Fruit fly (Drosophila melanogaster) whole organism, embryonic: ENCODE results near the gene CG14535.
A peak's percentile ranks its signal among the peaks of the same experiment; 100 is the strongest.

Experiments
- Ada2b ChIP-seq: fragments of 200-800 bp; sonication (Bioruptor generic); IDR thresholded peaks from 2 replicates; pipeline ENCODE4 v1.3.6; 2022; ENCODE audit warnings: missing biosample characterization, missing genetic modification characterization
- C15 ChIP-seq: fragments of 200-800 bp; sonication (Bioruptor generic); IDR thresholded peaks from 3 replicates; pipeline ENCODE4 v1.3.6; 2022; ENCODE audit warnings: missing biosample characterization, missing genetic modification characterization
- CG10267 ChIP-seq: fragments of 200-800 bp; sonication (Bioruptor generic); optimal IDR thresholded peaks from 2 replicates; lab custom pipeline; 2018; ENCODE audit warnings: missing biosample characterization, mild to moderate bottlenecking, missing genetic modification characterization, moderate library complexity
- CG11247 ChIP-seq: fragments of 200-800 bp; sonication (Bioruptor generic); IDR thresholded peaks from 2 replicates; pipeline ENCODE4 v1.3.6; 2022; ENCODE audit warnings: missing biosample characterization, missing genetic modification characterization
- CG11696 ChIP-seq: fragments of 200-800 bp; sonication (Bioruptor generic); IDR thresholded peaks from 2 replicates; pipeline ENCODE4 v1.3.6; 2022; ENCODE audit warnings: missing biosample characterization, missing genetic modification characterization
- CG12219 ChIP-seq: fragments of 200-800 bp; sonication (Bioruptor generic); optimal IDR thresholded peaks from 3 replicates; lab custom pipeline; 2018; ENCODE audit warnings: missing biosample characterization, mild to moderate bottlenecking, missing genetic modification characterization
- CG14441 ChIP-seq: fragments of 200-800 bp; sonication (Bioruptor generic); IDR thresholded peaks from 2 replicates; pipeline ENCODE4 v1.3.6; 2022; ENCODE audit warnings: missing biosample characterization, missing genetic modification characterization
- CG1647 ChIP-seq: fragments of 200-800 bp; sonication (Bioruptor generic); optimal IDR thresholded peaks from 3 replicates; lab custom pipeline; 2016; ENCODE audit warnings: missing biosample characterization, missing genetic modification characterization
- CG16813 ChIP-seq: fragments of 200-800 bp; sonication (Bioruptor generic); IDR thresholded peaks from 3 replicates; pipeline ENCODE4 v1.3.6; 2022; ENCODE audit warnings: missing biosample characterization, missing genetic modification characterization; ENCODE audit not compliant: partially characterized antibody
- CG17802 ChIP-seq: fragments of 200-800 bp; sonication (Bioruptor generic); optimal IDR thresholded peaks from 2 replicates; lab custom pipeline; 2018; ENCODE audit warnings: missing biosample characterization, mild to moderate bottlenecking, missing genetic modification characterization, moderate library complexity
- CG1792 ChIP-seq: fragments of 200-800 bp; sonication (Bioruptor generic); optimal IDR thresholded peaks from 2 replicates; lab custom pipeline; 2016; ENCODE audit warnings: missing biosample characterization, missing genetic modification characterization
- CG2116 ChIP-seq: fragments of 200-800 bp; sonication (Bioruptor generic); optimal IDR thresholded peaks from 3 replicates; lab custom pipeline; 2018; ENCODE audit warnings: missing biosample characterization, mild to moderate bottlenecking, missing genetic modification characterization
- CG2712 ChIP-seq: fragments of 200-800 bp; optimal IDR thresholded peaks from 3 replicates; lab custom pipeline; 2019; ENCODE audit warnings: missing biosample characterization, mild to moderate bottlenecking, missing genetic modification characterization, moderate library complexity
- CG30431 ChIP-seq: fragments of 200-800 bp; sonication (Bioruptor generic); optimal IDR thresholded peaks from 2 replicates; lab custom pipeline; 2017; ENCODE audit warnings: missing biosample characterization, missing genetic modification characterization
- CG34224 ChIP-seq: fragments of 200-800 bp; sonication (Bioruptor generic); IDR thresholded peaks from 3 replicates; pipeline ENCODE4 v1.3.6; 2022; ENCODE audit warnings: missing biosample characterization, missing genetic modification characterization; ENCODE audit not compliant: partially characterized antibody
- CG42726 ChIP-seq: fragments of 200-800 bp; sonication (Bioruptor generic); IDR thresholded peaks from 2 replicates; pipeline ENCODE4 v1.3.6; 2022; ENCODE audit warnings: missing biosample characterization, missing genetic modification characterization; ENCODE audit not compliant: partially characterized antibody
- CG8089 ChIP-seq: fragments of 200-800 bp; sonication (Bioruptor generic); optimal IDR thresholded peaks from 3 replicates; lab custom pipeline; 2016; ENCODE audit warnings: missing biosample characterization, missing genetic modification characterization
- CG8290 ChIP-seq, 3 experiments: fragments of 200-800 bp; sonication (Bioruptor generic); optimal IDR thresholded peaks; 2 replicates each; lab custom pipeline; 2016 to 2019; ENCODE audit warnings: missing biosample characterization in 3 of 3, missing genetic modification characterization in 3 of 3, mild to moderate bottlenecking in 2 of 3, moderate library complexity in 1 of 3
- CG8359 ChIP-seq: fragments of 200-800 bp; sonication (Bioruptor generic); optimal IDR thresholded peaks from 2 replicates; lab custom pipeline; 2017; ENCODE audit warnings: missing biosample characterization, mild to moderate bottlenecking, missing genetic modification characterization, borderline replicate concordance
- Eip74EF ChIP-seq, 2 experiments: fragments of 200-800 bp in 1 of 2; fragments of >200 bp in 1 of 2; sonication (Bioruptor generic) in 1 of 2; optimal IDR thresholded peaks; 2 replicates each; lab custom pipeline; 2017 to 2019; ENCODE audit warnings: missing biosample characterization in 2 of 2, missing genetic modification characterization in 2 of 2, mild to moderate bottlenecking in 1 of 2, moderate library complexity in 1 of 2
- Fer2 ChIP-seq: fragments of 200-800 bp; sonication (Bioruptor generic); optimal IDR thresholded peaks from 2 replicates; lab custom pipeline; 2018; ENCODE audit warnings: missing biosample characterization, mild to moderate bottlenecking, missing genetic modification characterization, moderate library complexity
- H15 ChIP-seq: fragments of 200-800 bp; sonication (Bioruptor generic); IDR thresholded peaks from 3 replicates; pipeline ENCODE4 v1.3.6; 2022; ENCODE audit warnings: missing biosample characterization, missing genetic modification characterization
- HLH3B ChIP-seq: fragments of 200-800 bp; sonication (Bioruptor generic); IDR thresholded peaks from 2 replicates; pipeline ENCODE4 v1.3.6; 2022; ENCODE audit warnings: missing biosample characterization, missing genetic modification characterization
- Hmx ChIP-seq: fragments of 200-800 bp; sonication (Bioruptor generic); optimal IDR thresholded peaks from 2 replicates; lab custom pipeline; 2016; ENCODE audit warnings: missing biosample characterization, missing genetic modification characterization
- Hr78 ChIP-seq, 2 experiments: fragments of 200-800 bp in 1 of 2; fragments of >200 bp in 1 of 2; sonication (Bioruptor generic) in 1 of 2; optimal IDR thresholded peaks; 2 replicates each; lab custom pipeline; 2017 to 2019; ENCODE audit warnings: missing biosample characterization in 2 of 2, missing genetic modification characterization in 2 of 2, mild to moderate bottlenecking in 1 of 2, moderate library complexity in 1 of 2
- Hsf ChIP-seq: fragments of 200-800 bp; sonication (Bioruptor generic); optimal IDR thresholded peaks from 3 replicates; lab custom pipeline; 2016; ENCODE audit warnings: missing biosample characterization, missing genetic modification characterization
- Myb ChIP-seq: fragments of 200-800 bp; sonication (Bioruptor generic); optimal IDR thresholded peaks from 2 replicates; lab custom pipeline; 2016; ENCODE audit warnings: missing biosample characterization, missing genetic modification characterization
- Nf-YA ChIP-seq: fragments of 200-800 bp; sonication (Bioruptor generic); IDR thresholded peaks from 2 replicates; pipeline ENCODE4 v1.3.6; 2022; ENCODE audit warnings: missing biosample characterization, missing genetic modification characterization
- NfI ChIP-seq: fragments of 200-800 bp; sonication (Bioruptor generic); optimal IDR thresholded peaks from 3 replicates; lab custom pipeline; 2018; ENCODE audit warnings: missing biosample characterization, mild to moderate bottlenecking, missing genetic modification characterization, moderate library complexity
- Poxn ChIP-seq: fragments of 200-800 bp; sonication (Bioruptor generic); IDR thresholded peaks from 2 replicates; pipeline ENCODE4 v1.3.6; 2022; ENCODE audit warnings: missing biosample characterization, missing genetic modification characterization
- bigmax ChIP-seq: fragments of 200-800 bp; sonication (Bioruptor generic); optimal IDR thresholded peaks from 2 replicates; lab custom pipeline; 2018; ENCODE audit warnings: missing biosample characterization, mild to moderate bottlenecking, missing genetic modification characterization
- br ChIP-seq: fragments of >200 bp; optimal IDR thresholded peaks from 2 replicates; lab custom pipeline; 2017
- chif ChIP-seq, 2 experiments: fragments of 200-800 bp; sonication (Bioruptor generic); optimal IDR thresholded peaks; 3 replicates each; lab custom pipeline; 2016; ENCODE audit warnings: missing biosample characterization in 2 of 2, missing genetic modification characterization in 2 of 2
- croc ChIP-seq: fragments of 200-800 bp; sonication (Bioruptor generic); conservative IDR thresholded peaks from 3 replicates; pipeline ENCODE4 v1.3.6; 2022; ENCODE audit warnings: missing biosample characterization, missing genetic modification characterization
- exex ChIP-seq: fragments of 200-800 bp; sonication (Bioruptor generic); optimal IDR thresholded peaks from 4 replicates; lab custom pipeline; 2018; ENCODE audit warnings: missing biosample characterization, mild to moderate bottlenecking, missing genetic modification characterization, moderate library complexity
- fru ChIP-seq: fragments of >200 bp; optimal IDR thresholded peaks from 2 replicates; lab custom pipeline; 2017
- ftz-f1 ChIP-seq: fragments of 200-800 bp; sonication (Bioruptor generic); optimal IDR thresholded peaks from 2 replicates; lab custom pipeline; 2016; ENCODE audit warnings: missing biosample characterization, missing genetic modification characterization
- jumu ChIP-seq: fragments of 200-800 bp; sonication (Bioruptor generic); optimal IDR thresholded peaks from 3 replicates; lab custom pipeline; 2016; ENCODE audit warnings: missing biosample characterization, missing genetic modification characterization
- knrl ChIP-seq: fragments of 200-800 bp; sonication (Bioruptor generic); IDR thresholded peaks from 3 replicates; pipeline ENCODE4 v1.3.6; 2022; ENCODE audit warnings: missing biosample characterization, missing genetic modification characterization; ENCODE audit not compliant: partially characterized antibody
- lab ChIP-seq: fragments of 200-800 bp; sonication (Bioruptor generic); optimal IDR thresholded peaks from 3 replicates; lab custom pipeline; 2017; ENCODE audit warnings: missing biosample characterization, missing genetic modification characterization, mild to moderate bottlenecking, moderate library complexity, missing genetic modification reagents
- lmd ChIP-seq: fragments of 200-800 bp; sonication (Bioruptor generic); IDR thresholded peaks from 2 replicates; pipeline ENCODE4 v1.3.6; 2022; ENCODE audit warnings: missing biosample characterization, missing genetic modification characterization
- repo ChIP-seq: fragments of 200-800 bp; sonication (Bioruptor generic); optimal IDR thresholded peaks from 2 replicates; lab custom pipeline; 2016; ENCODE audit warnings: missing biosample characterization, missing genetic modification characterization
- sc ChIP-seq, 3 experiments: fragments of >200 bp in 2 of 3; fragments of 200-800 bp in 1 of 3; sonication (Bioruptor generic) in 1 of 3; optimal IDR thresholded peaks; 2 replicates in 2 of 3; 3 replicates in 1 of 3; lab custom pipeline; 2017; ENCODE audit warnings: mild to moderate bottlenecking in 1 of 3, missing biosample characterization in 1 of 3, missing genetic modification characterization in 1 of 3, missing genetic modification reagents in 1 of 3
- sug ChIP-seq: fragments of 200-800 bp; optimal IDR thresholded peaks from 2 replicates; lab custom pipeline; 2019; ENCODE audit warnings: missing biosample characterization, mild to moderate bottlenecking, missing genetic modification characterization, moderate library complexity
- tio ChIP-seq: fragments of 200-800 bp; sonication (Bioruptor generic); optimal IDR thresholded peaks from 2 replicates; lab custom pipeline; 2017; ENCODE audit warnings: missing biosample characterization, missing genetic modification characterization, inconsistent platforms
- trem ChIP-seq: fragments of 200-800 bp; optimal IDR thresholded peaks from 3 replicates; lab custom pipeline; 2019; ENCODE audit warnings: missing biosample characterization, mild to moderate bottlenecking, missing genetic modification characterization, moderate library complexity
- vfl ChIP-seq: fragments of 200-800 bp; sonication (Bioruptor generic); optimal IDR thresholded peaks from 2 replicates; lab custom pipeline; 2016; ENCODE audit warnings: missing biosample characterization, missing genetic modification characterization
- vnd ChIP-seq: fragments of 200-800 bp; sonication (Bioruptor generic); IDR thresholded peaks from 3 replicates; pipeline ENCODE4 v1.3.6; 2022; ENCODE audit warnings: missing biosample characterization, missing genetic modification characterization; ENCODE audit not compliant: partially characterized antibody
- wek ChIP-seq: fragments of 200-800 bp; sonication (Bioruptor generic); optimal IDR thresholded peaks from 3 replicates; lab custom pipeline; 2018; ENCODE audit warnings: missing biosample characterization, mild to moderate bottlenecking, missing genetic modification characterization, moderate library complexity
- zfh2 ChIP-seq: fragments of 200-800 bp; sonication (Bioruptor generic); optimal IDR thresholded peaks from 2 replicates; lab custom pipeline; 2016; ENCODE audit warnings: missing biosample characterization, missing genetic modification characterization

Gene CG14535

dm6 chr2L:7851609-7852008, 3.7 kb downstream of the CG14535 start (continued):
- TF ChIP-seq vnd (no peak), Hr78 (GFP tag; optimal IDR thresholded peaks at IDR 0.05; lab: Kevin White, UChicago) (no peak), CG10267 (peak; percentile 29), exex (tag; lab: Kevin White, UChicago) (no peak), H15 (GFP tag; lab: Robert Waterston, UW) (no peak), CG1647 (no peak), sc (optimal IDR thresholded peaks at IDR 0.05; lab: Kevin White, UChicago) (no peak), sc (GFP tag; optimal IDR thresholded peaks at IDR 0.05; lab: Kevin White, UChicago) (no peak), CG2712 (peak; percentile 60), br (lab: Kevin White, UChicago) (no peak), knrl (GFP tag; lab: Robert Waterston, UW) (no peak), ftz-f1 (no peak), Fer2 (tag; lab: Kevin White, UChicago) (no peak), Nf-YA (GFP tag; lab: Robert Waterston, UW) (no peak), wek (GFP tag; lab: Kevin White, UChicago) (no peak), Hmx (GFP tag; lab: Kevin White, UChicago) (no peak), CG1792 (no peak), C15 (GFP tag; lab: Robert Waterston, UW) (no peak), bigmax (GFP tag; lab: Kevin White, UChicago) (no peak), Hsf (no peak), Myb (GFP tag; lab: Kevin White, UChicago) (no peak), zfh2 (GFP tag; lab: Kevin White, UChicago) (no peak), CG34224 (GFP tag; lab: Robert Waterston, UW) (no peak), HLH3B (peak; percentile 52), Eip74EF (GFP tag; optimal IDR thresholded peaks at IDR 0.05; lab: Kevin White, UChicago) (no peak), croc (no peak), CG2116 (GFP tag; lab: Kevin White, UChicago) (no peak), tio (no peak), CG42726 (GFP tag; lab: Robert Waterston, UW) (no peak), sug (no peak), CG8290 (GFP tag; optimal IDR thresholded peaks at IDR 0.05; lab: Kevin White, UChicago) (no peak), CG8290 (tag; optimal IDR thresholded peaks at IDR 0.05; lab: Kevin White, UChicago) (no peak), CG8089 (GFP tag; lab: Kevin White, UChicago) (no peak), CG17802 (tag; lab: Kevin White, UChicago) (no peak), CG11696 (GFP tag; lab: Robert Waterston, UW) (no peak), repo (GFP tag; lab: Kevin White, UChicago) (no peak), CG12219 (no peak), vfl (GFP tag; lab: Kevin White, UChicago) (no peak), CG8359 (GFP tag; lab: Kevin White, UChicago) (no peak), CG14441 (GFP tag; lab: Robert Waterston, UW) (0 out of 2 replicates have a peak, but pooled peaks have one; percentile 40), CG16813 (no peak), Poxn (no peak), trem (tag; lab: Kevin White, UChicago) (peak; percentile 10), fru (lab: Kevin White, UChicago) (no peak), chif (GFP tag; optimal IDR thresholded peaks at IDR 0.05; lab: Kevin White, UChicago) (peak in 1 of 2 experiments; percentile 1), lmd (GFP tag; lab: Robert Waterston, UW) (peak; percentile 40), jumu (GFP tag; lab: Kevin White, UChicago) (no peak), lab (GFP tag; lab: Kevin White, UChicago) (peak; percentile 59), Ada2b (GFP tag; lab: Robert Waterston, UW) (0 out of 2 replicates have a peak, but pooled peaks have one; percentile 16), NfI (GFP tag; lab: Kevin White, UChicago) (no peak), CG11247 (GFP tag; lab: Robert Waterston, UW) (no peak), CG30431 (GFP tag; lab: Kevin White, UChicago) (no peak)
